Worm (Caenorhabditis elegans) whole organism, midembryonic: Measurements from ENCODE around the gene zfp-1.

ENCODE experiments used
- T22C8.4 ChIP-seq: fragments of 200-800 bp; sonication (Bioruptor generic); IDR thresholded peaks from 2 replicates; pipeline ENCODE4 v1.3.6; 2022; ENCODE audit warnings: missing genetic modification characterization, missing compliant biosample characterization
- cog-1 ChIP-seq: sonication (generic microtip); optimal IDR thresholded peaks from 2 replicates; lab custom pipeline; 2016; ENCODE audit warnings: missing genetic modification characterization, missing compliant biosample characterization
- flt-1 ChIP-seq: fragments of 200-800 bp; sonication (Bioruptor generic); IDR thresholded peaks from 2 replicates; pipeline ENCODE4 v1.3.6; 2022; ENCODE audit warnings: missing genetic modification characterization, missing compliant biosample characterization
- klf-2 ChIP-seq: fragments of 200-800 bp; sonication (Bioruptor generic); conservative IDR thresholded peaks from 2 replicates; pipeline ENCODE4 v1.3.6; 2022; ENCODE audit warnings: missing genetic modification reagents, missing genetic modification characterization, missing compliant biosample characterization
- med-1 ChIP-seq: sonication (generic microtip); optimal IDR thresholded peaks from 2 replicates; lab custom pipeline; 2017; ENCODE audit warnings: missing genetic modification characterization, mild to moderate bottlenecking, missing compliant biosample characterization, antibody characterized with exemption, missing genetic modification reagents; ENCODE audit not compliant: insufficient read depth
- ref-1 ChIP-seq: fragments of 200-800 bp; sonication (Bioruptor generic); conservative IDR thresholded peaks from 2 replicates; pipeline ENCODE4 v1.3.6; 2022; ENCODE audit warnings: missing genetic modification reagents, missing genetic modification characterization, missing compliant biosample characterization
- tab-1 ChIP-seq: fragments of 200-800 bp; sonication (Bioruptor generic); IDR thresholded peaks from 2 replicates; pipeline ENCODE4 v1.3.6; 2022; ENCODE audit warnings: missing genetic modification characterization, missing compliant biosample characterization
- ztf-23 ChIP-seq: fragments of 200-800 bp; sonication (Bioruptor generic); IDR thresholded peaks from 2 replicates; pipeline ENCODE4 v1.3.6; 2022; ENCODE audit warnings: missing genetic modification reagents, missing genetic modification characterization, missing compliant biosample characterization
- ztf-29 ChIP-seq: fragments of 200-800 bp; sonication (Bioruptor generic); IDR thresholded peaks from 2 replicates; pipeline ENCODE4 v1.3.6; 2022; ENCODE audit warnings: missing genetic modification reagents, missing genetic modification characterization, missing compliant biosample characterization

The zfp-1 gene

ce11 chrIII:8772428-8773027 is 18.8 kb upstream of the zfp-1 start:
- TF ChIP-seq med-1, result no peak
- TF ChIP-seq ztf-23 (GFP tag; lab: Robert Waterston, UW), result no peak
- TF ChIP-seq cog-1 (tag; lab: Kevin White, UChicago), result no peak
- TF ChIP-seq klf-2, result no peak
- TF ChIP-seq tab-1, result no peak
- TF ChIP-seq ztf-29 (GFP tag; lab: Robert Waterston, UW), result no peak
- TF ChIP-seq flt-1 (GFP tag; lab: Robert Waterston, UW), result no peak
- TF ChIP-seq ref-1 (GFP tag; lab: Robert Waterston, UW), result no peak
- TF ChIP-seq T22C8.4 (GFP tag; lab: Robert Waterston, UW), result no peak

- no peak for TF ChIP-seq ref-1 (GFP tag; lab: Robert Waterston, UW)
- TF ChIP-seq T22C8.4 (GFP tag; lab: Robert Waterston, UW), result no peak
- no peak for TF ChIP-seq cog-1 (tag; lab: Kevin White, UChicago)
- TF ChIP-seq ztf-23 (GFP tag; lab: Robert Waterston, UW), result no peak
Measured at ce11 chrIII:8773375-8773774, 18.0 kb upstream of the zfp-1 start.

DNA sequence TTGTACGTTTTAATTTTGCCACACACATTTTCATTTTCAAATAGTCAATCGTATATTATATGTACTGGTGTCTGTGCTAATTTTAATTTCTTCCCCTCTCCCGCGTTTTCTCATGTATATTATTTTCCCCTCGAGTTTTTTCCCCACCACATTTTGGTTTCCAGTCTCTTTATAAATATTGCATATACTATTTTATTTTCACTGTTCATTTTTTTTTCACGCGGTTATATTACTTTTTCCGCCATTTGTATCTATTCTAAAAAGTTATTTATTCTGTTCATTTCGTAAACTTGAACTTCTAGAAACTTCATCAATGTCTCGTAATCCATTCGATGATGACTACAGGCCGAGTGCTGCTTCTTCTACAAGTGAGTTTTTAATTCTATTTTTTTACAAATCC is 15.4 kb upstream of the zfp-1 start, which contains the start of gene snap-29:
snap-29 (plus strand) TSS at position 301 of the 400 bp plus-strand sequence.
- TF ChIP-seq ztf-29 (GFP tag; lab: Robert Waterston, UW) (no peak), tab-1 (no peak), cog-1 (tag; lab: Kevin White, UChicago) (no peak), T22C8.4 (GFP tag; lab: Robert Waterston, UW) (no peak), flt-1 (GFP tag; lab: Robert Waterston, UW) (no peak), klf-2 (no peak), ref-1 (GFP tag; lab: Robert Waterston, UW) (no peak), med-1 (no peak), ztf-23 (GFP tag; lab: Robert Waterston, UW) (no peak)

DNA sequence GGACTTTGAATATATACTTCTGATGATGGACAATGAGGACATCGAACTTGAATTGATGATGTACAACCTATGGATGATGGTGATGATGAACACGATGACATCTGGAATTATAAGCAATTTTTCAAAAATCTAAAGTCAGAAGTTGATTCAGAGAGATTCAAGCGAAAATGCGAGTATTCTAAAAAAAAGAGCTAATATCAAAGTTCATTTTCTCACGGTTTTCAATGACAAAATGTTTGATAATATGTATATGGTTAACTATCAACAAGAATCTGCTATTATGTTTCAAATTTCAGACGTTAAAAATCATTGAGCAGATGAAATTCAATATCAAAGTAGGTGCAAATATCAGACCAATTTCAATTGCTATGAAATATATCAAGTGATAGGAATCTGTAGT is 11.4 kb upstream of the zfp-1 start, which contains the start of gene K02D10.4:
K02D10.4 (minus strand) TSS at position 101 of the 400 bp plus-strand sequence.
- no peak for TF ChIP-seq tab-1
- TF ChIP-seq ztf-23 (GFP tag; lab: Robert Waterston, UW), result no peak
- TF ChIP-seq klf-2, result no peak
- TF ChIP-seq ztf-29 (GFP tag; lab: Robert Waterston, UW), result no peak
- no peak for TF ChIP-seq med-1
- no peak for TF ChIP-seq T22C8.4 (GFP tag; lab: Robert Waterston, UW)
- no peak for TF ChIP-seq flt-1 (GFP tag; lab: Robert Waterston, UW)
- no peak for TF ChIP-seq cog-1 (tag; lab: Kevin White, UChicago)
- TF ChIP-seq ref-1 (GFP tag; lab: Robert Waterston, UW), result no peak

- TF ChIP-seq cog-1 (tag; lab: Kevin White, UChicago) (no peak), ztf-23 (GFP tag; lab: Robert Waterston, UW) (no peak), med-1 (no peak), flt-1 (GFP tag; lab: Robert Waterston, UW) (no peak), ztf-29 (GFP tag; lab: Robert Waterston, UW) (no peak), T22C8.4 (GFP tag; lab: Robert Waterston, UW) (no peak), klf-2 (no peak), ref-1 (GFP tag; lab: Robert Waterston, UW) (no peak), tab-1 (no peak)
Measured at ce11 chrIII:8780473-8780872, 10.9 kb upstream of the zfp-1 start.

ce11 chrIII:8782080-8782479 is 9.3 kb upstream of the zfp-1 start:
- TF ChIP-seq cog-1 (tag; lab: Kevin White, UChicago) (no peak), ztf-29 (GFP tag; lab: Robert Waterston, UW) (no peak), med-1 (no peak), ref-1 (GFP tag; lab: Robert Waterston, UW) (no peak), tab-1 (no peak), flt-1 (GFP tag; lab: Robert Waterston, UW) (no peak), klf-2 (no peak), ztf-23 (GFP tag; lab: Robert Waterston, UW) (no peak), T22C8.4 (GFP tag; lab: Robert Waterston, UW) (no peak)

- no peak for TF ChIP-seq ztf-29 (GFP tag; lab: Robert Waterston, UW)
- no peak for TF ChIP-seq ztf-23 (GFP tag; lab: Robert Waterston, UW)
- TF ChIP-seq med-1, result no peak
- no peak for TF ChIP-seq tab-1
- TF ChIP-seq cog-1 (tag; lab: Kevin White, UChicago), result no peak
- TF ChIP-seq flt-1 (GFP tag; lab: Robert Waterston, UW), result no peak
- TF ChIP-seq T22C8.4 (GFP tag; lab: Robert Waterston, UW), result no peak
- no peak for TF ChIP-seq klf-2
- no peak for TF ChIP-seq ref-1 (GFP tag; lab: Robert Waterston, UW)
Measured at ce11 chrIII:8782744-8783143, 8.6 kb upstream of the zfp-1 start.

- no peak for TF ChIP-seq med-1
- TF ChIP-seq tab-1, result no peak
- TF ChIP-seq ztf-29 (GFP tag; lab: Robert Waterston, UW), result no peak
- no peak for TF ChIP-seq flt-1 (GFP tag; lab: Robert Waterston, UW)
- no peak for TF ChIP-seq T22C8.4 (GFP tag; lab: Robert Waterston, UW)
- no peak for TF ChIP-seq ref-1 (GFP tag; lab: Robert Waterston, UW)
- TF ChIP-seq cog-1 (tag; lab: Kevin White, UChicago), result no peak
- TF ChIP-seq ztf-23 (GFP tag; lab: Robert Waterston, UW), result no peak
- TF ChIP-seq klf-2, result no peak
Measured at ce11 chrIII:8784500-8784899, 6.8 kb upstream of the zfp-1 start.

DNA sequence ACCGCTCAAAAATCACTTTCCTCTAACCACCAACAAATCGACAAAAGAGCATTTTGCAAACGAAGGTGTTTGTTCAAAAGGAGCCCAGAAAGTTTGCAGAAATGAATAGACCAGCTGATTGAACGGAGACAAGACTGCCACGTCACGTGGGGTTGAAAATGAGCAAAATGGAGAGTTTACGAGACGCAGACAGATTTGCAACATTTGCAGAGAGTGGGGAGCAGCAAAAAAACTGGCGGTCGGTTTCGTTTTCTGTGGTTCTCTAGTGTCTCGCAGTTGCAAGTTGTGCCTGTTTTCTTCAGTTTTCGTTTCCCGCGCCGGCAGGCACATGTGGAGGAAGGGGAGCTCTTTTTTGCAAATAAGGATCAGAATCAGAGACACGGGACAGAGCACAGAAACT is 5.9 kb upstream of the zfp-1 start:
- TF ChIP-seq klf-2 (no peak), tab-1 (no peak), T22C8.4 (GFP tag; lab: Robert Waterston, UW) (no peak), ztf-29 (GFP tag; lab: Robert Waterston, UW) (no peak), cog-1 (tag; lab: Kevin White, UChicago) (no peak)

DNA sequence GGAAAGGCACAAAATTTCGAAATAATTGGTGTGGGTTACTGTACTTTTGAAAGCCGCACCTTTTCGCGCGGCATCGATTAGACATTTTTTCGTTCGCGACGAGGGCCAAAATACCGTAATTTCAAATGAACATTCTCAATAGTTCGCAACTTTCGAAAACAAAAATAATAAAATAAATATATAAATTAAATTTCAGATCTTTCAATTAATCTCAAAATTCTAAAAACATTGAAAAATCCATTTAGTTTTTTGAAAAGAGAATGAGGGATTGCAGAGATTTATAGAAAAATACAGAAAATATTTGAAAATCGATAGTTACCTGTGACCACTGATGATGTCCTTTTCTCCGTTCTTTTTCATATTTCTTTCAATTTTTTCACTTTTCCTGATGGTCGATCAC is 5.3 kb upstream of the zfp-1 start, which contains the start of gene K02D10.8:
K02D10.8 (plus strand) TSS at position 301 of the 400 bp plus-strand sequence.
- TF ChIP-seq tab-1, result no peak
- TF ChIP-seq cog-1 (tag; lab: Kevin White, UChicago), result no peak
- no peak for TF ChIP-seq ztf-23 (GFP tag; lab: Robert Waterston, UW)
